Fruit fly (Drosophila melanogaster): ENCODE measurements around the gene dl.

Gene dl

dm6 chr2L:17429788-17430587, 20.2 kb downstream of the dl start:
- TF ChIP-seq CG17806 (tag; optimal IDR thresholded peaks at IDR 0.05): peak; percentile 99
- TF ChIP-seq CG12605 (GFP tag; IDR thresholded peaks at IDR 0.05): peak; percentile 89
- peak; percentile 99 for TF ChIP-seq D1 (tag; optimal IDR thresholded peaks at IDR 0.05)
- TF ChIP-seq CG13204 (GFP tag; optimal IDR thresholded peaks at IDR 0.05): peak; percentile 79
- TF ChIP-seq CG14655 (GFP tag; optimal IDR thresholded peaks at IDR 0.05): peak; percentile 95
- TF ChIP-seq CG8301 (tag; optimal IDR thresholded peaks at IDR 0.05): peak; percentile 93
- TF ChIP-seq Pif1A (GFP tag; optimal IDR thresholded peaks at IDR 0.05): peak; percentile 65
- peak; percentile 88 for TF ChIP-seq CG32121 (GFP tag; IDR thresholded peaks at IDR 0.05)
- TF ChIP-seq gl (tag; optimal IDR thresholded peaks at IDR 0.05): peak; percentile 86
- peak; percentile 53; the same call in 1 of the 2 replicates for TF ChIP-seq CG10348 (GFP tag; IDR thresholded peaks at IDR 0.05)
- peak; percentile 42; the same call in 1 of the 2 replicates for TF ChIP-seq Ets98B (GFP tag; IDR thresholded peaks at IDR 0.05)
- peak; percentile 99 for TF ChIP-seq CG9948 (tag; optimal IDR thresholded peaks at IDR 0.05)
- TF ChIP-seq CG15710 (tag; optimal IDR thresholded peaks at IDR 0.05): peak; percentile 98
- peak; percentile 98 for TF ChIP-seq EcR (GFP tag; optimal IDR thresholded peaks at IDR 0.05)
- TF ChIP-seq fd96Ca (GFP tag; IDR thresholded peaks at IDR 0.05): peak; percentile 67; the same call in 2 of the 3 replicates
- peak; percentile 99 for TF ChIP-seq CG8159 (tag; optimal IDR thresholded peaks at IDR 0.05)
- peak; percentile 93 for TF ChIP-seq Snoo (tag; optimal IDR thresholded peaks at IDR 0.05)
- peak; percentile 78 for TF ChIP-seq rn (GFP tag; IDR thresholded peaks at IDR 0.05)
- TF ChIP-seq CG34367 (tag; optimal IDR thresholded peaks at IDR 0.05): peak; percentile 84
- peak; percentile 42 for TF ChIP-seq Pif1B (GFP tag; optimal IDR thresholded peaks at IDR 0.05)
- peak; percentile 89 for TF ChIP-seq CG4496 (GFP tag; IDR thresholded peaks at IDR 0.05)

dm6 chr2L:17427929-17428456, 22.2 kb downstream of the dl start:
- TF ChIP-seq Snoo (tag; optimal IDR thresholded peaks at IDR 0.05): peak; percentile 22
- TF ChIP-seq Ets98B (GFP tag; IDR thresholded peaks at IDR 0.05): peak; percentile 72
- TF ChIP-seq CG9948 (tag; optimal IDR thresholded peaks at IDR 0.05): no peak
- no peak for TF ChIP-seq rn (GFP tag; IDR thresholded peaks at IDR 0.05)
- TF ChIP-seq gl (tag; optimal IDR thresholded peaks at IDR 0.05): peak; percentile 57
- TF ChIP-seq EcR (GFP tag; optimal IDR thresholded peaks at IDR 0.05): peak; percentile 83
- TF ChIP-seq Pif1B (GFP tag; optimal IDR thresholded peaks at IDR 0.05): peak; percentile 72
- no peak for TF ChIP-seq CG10348 (GFP tag; IDR thresholded peaks at IDR 0.05)
- TF ChIP-seq Pif1A (GFP tag; optimal IDR thresholded peaks at IDR 0.05): peak; percentile 56
- TF ChIP-seq CG15710 (tag; optimal IDR thresholded peaks at IDR 0.05): peak; percentile 10
- no peak for TF ChIP-seq D1 (tag; optimal IDR thresholded peaks at IDR 0.05)
- TF ChIP-seq CG12605 (GFP tag; IDR thresholded peaks at IDR 0.05): peak; percentile 63
- TF ChIP-seq CG34367 (tag; optimal IDR thresholded peaks at IDR 0.05): peak; percentile 27
- TF ChIP-seq CG14655 (GFP tag; optimal IDR thresholded peaks at IDR 0.05): peak; percentile 43
- TF ChIP-seq CG8301 (tag; optimal IDR thresholded peaks at IDR 0.05): peak; percentile 5
- TF ChIP-seq fd96Ca (GFP tag; IDR thresholded peaks at IDR 0.05): no peak; the same call in 2 of the 3 replicates
- peak; percentile 50; the same call in 1 of the 2 replicates for TF ChIP-seq CG32121 (GFP tag; IDR thresholded peaks at IDR 0.05)
- TF ChIP-seq CG13204 (GFP tag; optimal IDR thresholded peaks at IDR 0.05): peak; percentile 56
- TF ChIP-seq CG4496 (GFP tag; IDR thresholded peaks at IDR 0.05): peak; percentile 60; the same call in 2 of the 3 replicates
- TF ChIP-seq CG8159 (tag; optimal IDR thresholded peaks at IDR 0.05): peak; percentile 49
- TF ChIP-seq CG17806 (tag; optimal IDR thresholded peaks at IDR 0.05): peak; percentile 42

- TF ChIP-seq CG9948 (tag; optimal IDR thresholded peaks at IDR 0.05) (peak; percentile 21), CG34367 (tag; optimal IDR thresholded peaks at IDR 0.05) (no peak), CG17806 (tag; optimal IDR thresholded peaks at IDR 0.05) (peak; percentile 11), rn (GFP tag; IDR thresholded peaks at IDR 0.05) (no peak), CG10348 (GFP tag; IDR thresholded peaks at IDR 0.05) (no peak), Ets98B (GFP tag; IDR thresholded peaks at IDR 0.05) (no peak), CG8159 (tag; optimal IDR thresholded peaks at IDR 0.05) (peak; percentile 46), Snoo (tag; optimal IDR thresholded peaks at IDR 0.05) (no peak), Pif1B (GFP tag; optimal IDR thresholded peaks at IDR 0.05) (no peak), gl (tag; optimal IDR thresholded peaks at IDR 0.05) (no peak), CG4496 (GFP tag; IDR thresholded peaks at IDR 0.05) (no peak), CG15710 (tag; optimal IDR thresholded peaks at IDR 0.05) (peak; percentile 42), fd96Ca (GFP tag; IDR thresholded peaks at IDR 0.05) (peak; percentile 47; the same call in 1 of the 3 replicates), CG14655 (GFP tag; optimal IDR thresholded peaks at IDR 0.05) (peak; percentile 60), CG8301 (tag; optimal IDR thresholded peaks at IDR 0.05) (peak; percentile 18), EcR (GFP tag; optimal IDR thresholded peaks at IDR 0.05) (no peak), D1 (tag; optimal IDR thresholded peaks at IDR 0.05) (no peak), CG12605 (GFP tag; IDR thresholded peaks at IDR 0.05) (no peak), CG13204 (GFP tag; optimal IDR thresholded peaks at IDR 0.05) (no peak), CG32121 (GFP tag; IDR thresholded peaks at IDR 0.05) (no peak; the same call in 1 of the 2 replicates), Pif1A (GFP tag; optimal IDR thresholded peaks at IDR 0.05) (peak; percentile 42)
These were observed 23.0 kb downstream of the dl start for dm6 chr2L:17427187-17427586.

dm6 chr2L:17425412-17425811, 24.8 kb downstream of the dl start:
- TF ChIP-seq CG34367 (tag; optimal IDR thresholded peaks at IDR 0.05): no peak
- TF ChIP-seq CG12605 (GFP tag; IDR thresholded peaks at IDR 0.05): no peak
- TF ChIP-seq EcR (GFP tag; optimal IDR thresholded peaks at IDR 0.05): peak; percentile 4
- TF ChIP-seq CG32121 (GFP tag; IDR thresholded peaks at IDR 0.05): no peak
- no peak for TF ChIP-seq CG14655 (GFP tag; optimal IDR thresholded peaks at IDR 0.05)
- TF ChIP-seq CG4496 (GFP tag; IDR thresholded peaks at IDR 0.05): no peak
- TF ChIP-seq Pif1B (GFP tag; optimal IDR thresholded peaks at IDR 0.05): no peak

- TF ChIP-seq CG14655 (GFP tag; optimal IDR thresholded peaks at IDR 0.05) (no peak), rn (GFP tag; IDR thresholded peaks at IDR 0.05) (no peak), Snoo (tag; optimal IDR thresholded peaks at IDR 0.05) (no peak), CG12605 (GFP tag; IDR thresholded peaks at IDR 0.05) (no peak), CG34367 (tag; optimal IDR thresholded peaks at IDR 0.05) (no peak), Pif1A (GFP tag; optimal IDR thresholded peaks at IDR 0.05) (no peak), CG17806 (tag; optimal IDR thresholded peaks at IDR 0.05) (no peak), CG32121 (GFP tag; IDR thresholded peaks at IDR 0.05) (no peak), CG8159 (tag; optimal IDR thresholded peaks at IDR 0.05) (no peak), CG13204 (GFP tag; optimal IDR thresholded peaks at IDR 0.05) (no peak)
These were observed 25.2 kb downstream of the dl start for dm6 chr2L:17425005-17425404.

Data from whole organism, pupa.